Fruit fly (Drosophila melanogaster) whole organism, prepupa: ENCODE measurements around the gene CG46270.
A peak's percentile ranks its signal among the peaks of the same experiment; 100 is the strongest.

Experiments
- CG3032 ChIP-seq: fragments of 200-800 bp; optimal IDR thresholded peaks from 2 replicates; lab custom pipeline; 2019; ENCODE audit warnings: missing biosample characterization, mild to moderate bottlenecking, missing genetic modification characterization, moderate library complexity
- CG3919 ChIP-seq: fragments of 200-800 bp; sonication (Bioruptor generic); optimal IDR thresholded peaks from 3 replicates; lab custom pipeline; 2016; ENCODE audit warnings: missing biosample characterization, missing genetic modification characterization
- CG6792 ChIP-seq: fragments of 200-800 bp; sonication (Bioruptor generic); optimal IDR thresholded peaks from 3 replicates; lab custom pipeline; 2016; ENCODE audit warnings: missing biosample characterization, missing genetic modification characterization
- CG9139 ChIP-seq: fragments of 200-800 bp; sonication (Bioruptor generic); optimal IDR thresholded peaks from 3 replicates; lab custom pipeline; 2017; ENCODE audit warnings: missing biosample characterization, mild to moderate bottlenecking, missing genetic modification characterization
- Ets96B ChIP-seq: fragments of 200-800 bp; optimal IDR thresholded peaks from 2 replicates; lab custom pipeline; 2019; ENCODE audit warnings: missing biosample characterization, mild to moderate bottlenecking, missing genetic modification characterization, moderate library complexity
- Gug ChIP-seq: fragments of 200-800 bp; sonication (Bioruptor generic); IDR thresholded peaks from 2 replicates; pipeline ENCODE4 v1.3.6; 2022; ENCODE audit warnings: missing biosample characterization, missing genetic modification characterization
- Hr4 ChIP-seq: fragments of 200-800 bp; sonication (Bioruptor generic); optimal IDR thresholded peaks from 3 replicates; lab custom pipeline; 2016; ENCODE audit warnings: missing biosample characterization, missing genetic modification characterization
- Sox102F ChIP-seq: fragments of 200-800 bp; sonication (Bioruptor generic); optimal IDR thresholded peaks from 2 replicates; lab custom pipeline; 2016; ENCODE audit warnings: missing biosample characterization, mild to moderate bottlenecking, missing genetic modification characterization
- Sox14 ChIP-seq: fragments of 200-800 bp; sonication (Bioruptor generic); optimal IDR thresholded peaks from 3 replicates; lab custom pipeline; 2016; ENCODE audit warnings: missing biosample characterization, missing genetic modification characterization
- acj6 ChIP-seq: fragments of 200-800 bp; sonication (Bioruptor generic); optimal IDR thresholded peaks from 3 replicates; lab custom pipeline; 2016; ENCODE audit warnings: missing biosample characterization, missing genetic modification characterization
- dac ChIP-seq: fragments of 200-800 bp; sonication (Bioruptor generic); optimal IDR thresholded peaks from 2 replicates; lab custom pipeline; 2017; ENCODE audit warnings: missing biosample characterization, mild to moderate bottlenecking, missing genetic modification characterization
- fd59A ChIP-seq: fragments of 200-800 bp; sonication (Bioruptor generic); optimal IDR thresholded peaks from 2 replicates; lab custom pipeline; 2017; ENCODE audit warnings: missing biosample characterization, mild to moderate bottlenecking, missing genetic modification characterization, missing genetic modification reagents
- pdm3 ChIP-seq: fragments of 200-800 bp; sonication (Bioruptor generic); optimal IDR thresholded peaks from 3 replicates; lab custom pipeline; 2016; ENCODE audit warnings: missing biosample characterization, missing genetic modification characterization

DNA sequence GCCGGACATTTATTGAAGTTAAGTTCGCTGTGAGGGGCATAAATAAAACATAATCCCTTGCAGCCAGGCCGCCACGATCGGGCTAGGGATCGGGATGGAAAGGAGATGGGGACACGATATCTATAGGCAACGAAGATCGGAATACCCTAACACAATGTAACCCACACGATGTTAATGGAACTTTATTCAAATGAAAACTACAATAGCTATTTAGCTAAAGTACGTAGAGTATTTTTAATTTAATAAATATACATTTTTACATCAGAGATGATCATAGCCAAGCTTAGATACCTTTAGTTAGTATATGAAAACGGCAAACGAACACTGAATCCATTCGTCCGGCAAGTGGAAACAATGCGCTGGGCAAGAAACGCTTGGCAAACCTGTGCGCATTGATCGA is 26.7 kb upstream of the CG46270 start:
- no peak for TF ChIP-seq dac (GFP tag; lab: Kevin White, UChicago)
- peak; percentile 47 for TF ChIP-seq CG6792 (GFP tag; lab: Kevin White, UChicago)
- TF ChIP-seq Gug (GFP tag; lab: Robert Waterston, UW) = no peak
- peak; percentile 36 for TF ChIP-seq Hr4 (GFP tag; lab: Kevin White, UChicago)
- TF ChIP-seq CG9139 (GFP tag; lab: Kevin White, UChicago) = peak; percentile 68
- peak; percentile 77 for TF ChIP-seq CG3032 (tag; lab: Kevin White, UChicago)
- peak; percentile 27 for TF ChIP-seq Sox102F (GFP tag; lab: Kevin White, UChicago)
- TF ChIP-seq CG3919 (GFP tag; lab: Kevin White, UChicago) = peak; percentile 68
- TF ChIP-seq Sox14 (GFP tag; lab: Kevin White, UChicago) = peak; percentile 34
- TF ChIP-seq acj6 (GFP tag; lab: Kevin White, UChicago) = peak; percentile 59
- peak; percentile 67 for TF ChIP-seq fd59A (GFP tag; lab: Kevin White, UChicago)
- TF ChIP-seq pdm3 (GFP tag; lab: Kevin White, UChicago) = peak; percentile 44
- TF ChIP-seq Ets96B = peak; percentile 77
